Worm (Caenorhabditis elegans): ENCODE measurements around the gene larp-1.

DNA sequence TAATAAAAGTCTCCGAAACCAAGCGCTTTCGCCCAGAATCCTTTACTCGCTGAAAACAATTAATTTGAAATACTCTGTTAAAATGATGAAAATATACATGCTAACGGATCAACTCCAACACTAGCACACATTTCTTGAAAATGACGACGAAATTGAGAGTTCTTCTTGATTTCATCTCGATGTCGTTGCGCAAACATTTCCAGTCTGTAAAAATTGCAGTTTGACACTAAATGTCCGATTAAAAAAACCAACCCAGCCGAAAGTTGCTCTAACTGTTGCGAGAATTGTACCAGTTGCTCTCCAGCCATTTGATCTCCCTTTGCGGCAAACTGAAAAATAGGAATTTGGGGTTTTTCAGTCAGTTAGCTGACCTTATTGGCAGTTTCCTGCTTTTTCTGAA, 56.2 kb downstream of the larp-1 start:
- TF ChIP-seq ztf-11 (tag; optimal IDR thresholded peaks at IDR 0.05) = no peak
- TF ChIP-seq nhr-28 (tag; optimal IDR thresholded peaks at IDR 0.05) = no peak
- no peak for TF ChIP-seq elt-1 (tag; optimal IDR thresholded peaks at IDR 0.05)
- TF ChIP-seq nfya-1 (tag; optimal IDR thresholded peaks at IDR 0.05; ENCODE audit: insufficient read depth) = no peak
- no peak for TF ChIP-seq pqm-1 (tag; optimal IDR thresholded peaks at IDR 0.05)
- TF ChIP-seq lin-39 (tag; optimal IDR thresholded peaks at IDR 0.05) = no peak
- TF ChIP-seq nhr-12 (tag; optimal IDR thresholded peaks at IDR 0.05) = no peak
- no peak for TF ChIP-seq elt-3 (tag; optimal IDR thresholded peaks at IDR 0.05)
- TF ChIP-seq R02D3.7 (tag; optimal IDR thresholded peaks at IDR 0.05) = no peak
- no peak for TF ChIP-seq zag-1 (tag; optimal IDR thresholded peaks at IDR 0.05)

All from whole organism, L3 larva.